Worm (Caenorhabditis elegans): ENCODE data around the gene srap-1.

The srap-1 gene

DNA sequence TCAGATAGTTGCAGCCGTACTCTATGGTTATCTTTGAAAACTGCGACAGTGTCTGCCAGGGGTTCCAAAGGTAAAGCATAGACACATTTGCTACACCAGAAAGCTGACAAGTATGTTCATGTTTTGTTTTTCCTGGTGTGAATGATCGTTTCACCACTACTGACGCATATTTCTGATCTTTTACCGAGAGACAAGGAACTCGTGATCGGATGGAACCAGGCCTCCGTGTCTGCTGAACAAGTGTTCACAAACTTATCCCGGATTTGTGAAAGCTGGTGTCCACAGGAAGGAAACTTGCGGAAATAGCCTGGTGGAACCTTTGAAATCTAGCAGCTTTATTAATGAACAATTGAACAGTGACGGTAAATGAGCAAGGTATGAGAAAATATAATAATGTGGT, 56.7 kb downstream of the srap-1 start (continued):
- TF ChIP-seq lin-35 (GFP tag; optimal IDR thresholded peaks at IDR 0.05) = no peak
- no peak for TF ChIP-seq ztf-18 (tag; optimal IDR thresholded peaks at IDR 0.05)
- TF ChIP-seq snpc-4 (GFP tag; optimal IDR thresholded peaks at IDR 0.05) = no peak
- TF ChIP-seq snpc-4 (tag; optimal IDR thresholded peaks at IDR 0.05) = no peak
- TF ChIP-seq B0019.2 (GFP tag; conservative IDR thresholded peaks at IDR 0.05) = no peak
- TF ChIP-seq ztf-6 (GFP tag; IDR thresholded peaks at IDR 0.05) = no peak
- TF ChIP-seq F49E8.2 (tag; optimal IDR thresholded peaks at IDR 0.05; ENCODE audit: insufficient read depth) = peak; percentile 54
- TF ChIP-seq ekl-4 (GFP tag; IDR thresholded peaks at IDR 0.05) = peak; percentile 64
- 0 out of 2 replicates have a peak, but pooled peaks have one; percentile 31 for TF ChIP-seq Y56A3A.18 (GFP tag; IDR thresholded peaks at IDR 0.05)
- TF ChIP-seq ZK185.1 (tag; optimal IDR thresholded peaks at IDR 0.05; ENCODE audit: poor library complexity, severe bottlenecking) = no peak
- 0 out of 2 replicates have a peak, but pooled peaks have one; percentile 30 for TF ChIP-seq hmg-1.2 (GFP tag; IDR thresholded peaks at IDR 0.05)
- TF ChIP-seq tbp1 (GFP tag; optimal IDR thresholded peaks at IDR 0.05) = peak; percentile 2
- TF ChIP-seq let-526 (GFP tag; IDR thresholded peaks at IDR 0.05) = 0 out of 2 replicates have a peak, but pooled peaks have one; percentile 20
- TF ChIP-seq rcor-1 (GFP tag; IDR thresholded peaks at IDR 0.05) = peak; percentile 39; the same call in 1 of the 2 replicates
- TF ChIP-seq mes-4 (tag; optimal IDR thresholded peaks at IDR 0.05) = no peak
- no peak for TF ChIP-seq T26A5.8 (tag; optimal IDR thresholded peaks at IDR 0.05)
- no peak for TF ChIP-seq K11D2.4 (GFP tag; IDR thresholded peaks at IDR 0.05)
- no peak for TF ChIP-seq snpc-3.4 (tag; optimal IDR thresholded peaks at IDR 0.05)
- TF ChIP-seq madf-10 (tag; optimal IDR thresholded peaks at IDR 0.05) = no peak
- 0 out of 2 replicates have a peak, but pooled peaks have one; percentile 18 for TF ChIP-seq F33H1.4 (GFP tag; IDR thresholded peaks at IDR 0.05)
- peak; percentile 37; the same call in 1 of the 2 replicates for TF ChIP-seq ceh-100 (GFP tag; IDR thresholded peaks at IDR 0.05)
- no peak for TF ChIP-seq unc-62 (GFP tag; optimal IDR thresholded peaks at IDR 0.05)
- TF ChIP-seq zfh-2 (GFP tag; conservative IDR thresholded peaks at IDR 0.05) = no peak
- TF ChIP-seq cebp-1 (GFP tag; IDR thresholded peaks at IDR 0.05) = no peak
- TF ChIP-seq cebp-1 (tag; optimal IDR thresholded peaks at IDR 0.05) = no peak
- TF ChIP-seq lin-26 (GFP tag; IDR thresholded peaks at IDR 0.05) = peak; percentile 71; the same call in 1 of the 2 replicates
- no peak for TF ChIP-seq F57A8.1 (GFP tag; optimal IDR thresholded peaks at IDR 0.05)
- no peak for TF ChIP-seq F23B12.7 (tag; optimal IDR thresholded peaks at IDR 0.05; ENCODE audit: insufficient read depth)
- no peak for TF ChIP-seq pha-4 (tag; optimal IDR thresholded peaks at IDR 0.05)
- TF ChIP-seq snpc-1.1 (tag; optimal IDR thresholded peaks at IDR 0.05; ENCODE audit: insufficient read depth) = peak; percentile 21
- TF ChIP-seq mel-28 (tag; optimal IDR thresholded peaks at IDR 0.05; ENCODE audit: borderline replicate concordance) = no peak
- no peak for TF ChIP-seq ztf-3 (GFP tag; optimal IDR thresholded peaks at IDR 0.05)
- TF ChIP-seq K12H6.12 (tag; optimal IDR thresholded peaks at IDR 0.05) = no peak
- no peak for TF ChIP-seq dpl-1 (GFP tag; optimal IDR thresholded peaks at IDR 0.05)
- TF ChIP-seq C06A6.2 (GFP tag; conservative IDR thresholded peaks at IDR 0.05) = no peak
- TF ChIP-seq Y53G8AR.9 (GFP tag; conservative IDR thresholded peaks at IDR 0.05) = peak; percentile 74; the same call in 1 of the 2 replicates
- no peak for TF ChIP-seq bed-2 (GFP tag; IDR thresholded peaks at IDR 0.05)
- peak; percentile 36 for TF ChIP-seq lin-54 (GFP tag; optimal IDR thresholded peaks at IDR 0.05)
- TF ChIP-seq efl-1 (GFP tag; optimal IDR thresholded peaks at IDR 0.05) = peak; percentile 13
- 0 out of 2 replicates have a peak, but pooled peaks have one; percentile 24 for TF ChIP-seq dox-1 (GFP tag; IDR thresholded peaks at IDR 0.05)
- peak; percentile 15 for TF ChIP-seq xnd-1 (tag; optimal IDR thresholded peaks at IDR 0.05)
- no peak for TF ChIP-seq chd-7 (tag; optimal IDR thresholded peaks at IDR 0.05)
- TF ChIP-seq atf-7 (tag; optimal IDR thresholded peaks at IDR 0.05) = no peak
- TF ChIP-seq Y95B8A.8 (GFP tag; IDR thresholded peaks at IDR 0.05) = no peak
- TF ChIP-seq T07F8.4 (tag; optimal IDR thresholded peaks at IDR 0.05) = no peak
- TF ChIP-seq mcd-1 (GFP tag; IDR thresholded peaks at IDR 0.05) = 0 out of 2 replicates have a peak, but pooled peaks have one; percentile 30
- TF ChIP-seq hmg-20 (GFP tag; IDR thresholded peaks at IDR 0.05) = no peak
- no peak for TF ChIP-seq nhr-120 (GFP tag; IDR thresholded peaks at IDR 0.05)

Data from whole organism, young adult.